Comparison of ENCODE assay signal across 1 fruit fly cellular context in the genomic region with DNA sequence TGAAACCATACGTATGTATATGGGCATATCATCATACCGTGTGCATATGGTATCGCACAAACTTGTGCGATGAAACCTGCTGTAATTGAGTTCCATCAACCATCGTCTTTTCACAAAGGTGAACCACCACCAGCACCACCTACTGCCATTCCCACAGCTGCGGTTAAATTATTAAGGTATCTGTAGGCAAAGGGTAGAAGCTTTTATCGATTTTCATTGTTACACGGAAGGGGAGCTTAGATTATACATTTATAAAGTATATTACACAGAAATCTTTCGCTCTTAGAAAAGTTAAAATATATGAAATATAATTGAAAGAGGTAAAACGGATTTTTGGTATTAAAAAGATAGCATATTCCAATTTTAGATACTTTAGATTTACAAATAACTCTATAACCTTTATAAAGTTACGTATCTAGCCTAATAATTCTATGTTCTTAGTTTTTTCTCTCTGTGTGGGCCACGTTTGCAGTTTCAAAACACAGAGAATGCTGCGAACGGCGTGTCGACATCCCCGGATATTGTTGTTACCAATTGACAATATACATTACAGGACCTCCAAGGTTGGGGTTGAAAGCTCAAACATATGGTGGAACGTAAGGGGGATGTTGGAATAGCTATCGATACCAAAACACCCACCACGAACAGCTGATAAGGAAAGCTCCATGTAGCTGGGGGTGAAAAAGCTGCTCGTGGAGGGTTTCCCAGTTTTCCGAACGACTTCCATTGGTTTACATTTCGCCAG.
A peak's percentile ranks its signal among the peaks of the same experiment; 100 is the strongest.
TF ChIP-seq lines count a peak whose summit lies in the region.

Gene CG6495, plus strand, starts transcription at position 695 of the 745 bp plus-strand sequence.

TF ChIP-seq in whole organism, embryonic, 481 proteins besides CTCF, POLR2A, EP300 and RAD21 (continued from another document and continues in another):
- TF ChIP-seq crc (GFP tag; optimal IDR thresholded peaks at IDR 0.05; lab: Kevin White, UChicago) = no peak
- no peak for TF ChIP-seq dan (GFP tag; IDR thresholded peaks at IDR 0.05; lab: Robert Waterston, UW)
- no peak for TF ChIP-seq Sox100B (GFP tag; optimal IDR thresholded peaks at IDR 0.05; lab: Kevin White, UChicago)
- TF ChIP-seq sob (GFP tag; IDR thresholded peaks at IDR 0.05; lab: Robert Waterston, UW) = no peak
- no peak for TF ChIP-seq cad (GFP tag; optimal IDR thresholded peaks at IDR 0.05; lab: Kevin White, UChicago)
- no peak for TF ChIP-seq CG4404 (GFP tag; IDR thresholded peaks at IDR 0.05; lab: Robert Waterston, UW)
- no peak for TF ChIP-seq CG18476 (GFP tag; optimal IDR thresholded peaks at IDR 0.05; lab: Kevin White, UChicago)
- TF ChIP-seq CHES-1-like (GFP tag; optimal IDR thresholded peaks at IDR 0.05; lab: Kevin White, UChicago) = no peak
- peak; percentile 64 for TF ChIP-seq CG12299 (tag; optimal IDR thresholded peaks at IDR 0.05; lab: Kevin White, UChicago)
- TF ChIP-seq CG30020 (tag; optimal IDR thresholded peaks at IDR 0.05; lab: Kevin White, UChicago) = no peak
- TF ChIP-seq vvl (GFP tag; IDR thresholded peaks at IDR 0.05; lab: Robert Waterston, UW) = peak; percentile 65
- no peak for TF ChIP-seq D19B (GFP tag; optimal IDR thresholded peaks at IDR 0.05; lab: Kevin White, UChicago)
- no peak for TF ChIP-seq pita (GFP tag; optimal IDR thresholded peaks at IDR 0.05; lab: Kevin White, UChicago)
- no peak for TF ChIP-seq jigr1 (GFP tag; IDR thresholded peaks at IDR 0.05; lab: Robert Waterston, UW)
- no peak for TF ChIP-seq inv (GFP tag; IDR thresholded peaks at IDR 0.05; lab: Robert Waterston, UW; ENCODE audit: partially characterized antibody)
- TF ChIP-seq Myb (GFP tag; optimal IDR thresholded peaks at IDR 0.05; lab: Kevin White, UChicago) = no peak
- TF ChIP-seq row (GFP tag; IDR thresholded peaks at IDR 0.05; lab: Robert Waterston, UW) = peak; percentile 76
- TF ChIP-seq ranshi (GFP tag; IDR thresholded peaks at IDR 0.05; lab: Robert Waterston, UW) = peak; percentile 35; the same call in 1 of the 2 replicates
- no peak for TF ChIP-seq CG34422 (GFP tag; IDR thresholded peaks at IDR 0.05; lab: Robert Waterston, UW)
- TF ChIP-seq YL-1 (GFP tag; optimal IDR thresholded peaks at IDR 0.05; lab: Kevin White, UChicago) = no peak
- TF ChIP-seq CkIIα-i1 (GFP tag; IDR thresholded peaks at IDR 0.05; lab: Robert Waterston, UW) = no peak
- TF ChIP-seq Nf-YC (tag; optimal IDR thresholded peaks at IDR 0.05; lab: Kevin White, UChicago) = peak; percentile 55
- TF ChIP-seq NFAT (GFP tag; IDR thresholded peaks at IDR 0.05; lab: Robert Waterston, UW) = no peak
- no peak for TF ChIP-seq fru (optimal IDR thresholded peaks at IDR 0.05; lab: Kevin White, UChicago)
- no peak for TF ChIP-seq Dfd (GFP tag; optimal IDR thresholded peaks at IDR 0.05; lab: Kevin White, UChicago)
- TF ChIP-seq esg (GFP tag; conservative IDR thresholded peaks at IDR 0.05; lab: Robert Waterston, UW) = peak; percentile 26; the same call in 1 of the 2 replicates
- no peak for TF ChIP-seq sr (GFP tag; IDR thresholded peaks at IDR 0.05; lab: Robert Waterston, UW)
- no peak for TF ChIP-seq CG14050 (GFP tag; IDR thresholded peaks at IDR 0.05; lab: Robert Waterston, UW)
- no peak for TF ChIP-seq Ravus (GFP tag; IDR thresholded peaks at IDR 0.05; lab: Robert Waterston, UW)
- no peak for TF ChIP-seq CG1024 (GFP tag; IDR thresholded peaks at IDR 0.05; lab: Robert Waterston, UW)
- TF ChIP-seq lbe (GFP tag; optimal IDR thresholded peaks at IDR 0.05; lab: Kevin White, UChicago) = no peak
- TF ChIP-seq CG12155 (GFP tag; optimal IDR thresholded peaks at IDR 0.05; lab: Kevin White, UChicago) = peak; percentile 26
- peak; percentile 5 for TF ChIP-seq Hr3 (GFP tag; optimal IDR thresholded peaks at IDR 0.05; lab: Kevin White, UChicago)
- TF ChIP-seq tll (GFP tag; optimal IDR thresholded peaks at IDR 0.05; lab: Kevin White, UChicago) = no peak
- TF ChIP-seq da (GFP tag; optimal IDR thresholded peaks at IDR 0.05; lab: Kevin White, UChicago) = no peak
- TF ChIP-seq en (GFP tag; optimal IDR thresholded peaks at IDR 0.05; lab: Kevin White, UChicago) = no peak
- no peak for TF ChIP-seq ham (GFP tag; IDR thresholded peaks at IDR 0.05; lab: Robert Waterston, UW)
- peak; percentile 53 for TF ChIP-seq CG3281 (GFP tag; optimal IDR thresholded peaks at IDR 0.05; lab: Kevin White, UChicago)
- TF ChIP-seq eyg (GFP tag; optimal IDR thresholded peaks at IDR 0.05; lab: Kevin White, UChicago) = no peak
- peak; percentile 80 for TF ChIP-seq lab (GFP tag; optimal IDR thresholded peaks at IDR 0.05; lab: Kevin White, UChicago)
- TF ChIP-seq CG18619 (GFP tag; optimal IDR thresholded peaks at IDR 0.05; lab: Kevin White, UChicago) = peak; percentile 25
- TF ChIP-seq CG33213 (GFP tag; optimal IDR thresholded peaks at IDR 0.05; lab: Kevin White, UChicago) = no peak
- no peak for TF ChIP-seq CG7357 (GFP tag; IDR thresholded peaks at IDR 0.05; lab: Robert Waterston, UW)
- TF ChIP-seq Scr (GFP tag; IDR thresholded peaks at IDR 0.05; lab: Robert Waterston, UW; ENCODE audit: partially characterized antibody) = no peak
- TF ChIP-seq Ptx1 (GFP tag; IDR thresholded peaks at IDR 0.05; lab: Robert Waterston, UW) = peak; percentile 53; the same call in 1 of the 2 replicates
- no peak for TF ChIP-seq CG3407 (GFP tag; optimal IDR thresholded peaks at IDR 0.05; lab: Kevin White, UChicago)
- TF ChIP-seq gro (GFP tag; optimal IDR thresholded peaks at IDR 0.05; lab: Kevin White, UChicago) = no peak
- no peak for TF ChIP-seq CG11560 (tag; IDR thresholded peaks at IDR 0.05; lab: Robert Waterston, UW)
- no peak for TF ChIP-seq CG14860 (GFP tag; IDR thresholded peaks at IDR 0.05; lab: Robert Waterston, UW; ENCODE audit: partially characterized antibody)
- no peak for TF ChIP-seq maf-S (GFP tag; optimal IDR thresholded peaks at IDR 0.05; lab: Kevin White, UChicago)
- TF ChIP-seq tup (GFP tag; optimal IDR thresholded peaks at IDR 0.05; lab: Kevin White, UChicago) = no peak
- TF ChIP-seq Hr51 (GFP tag; optimal IDR thresholded peaks at IDR 0.05; lab: Kevin White, UChicago) = peak in 1 of 2 experiments; percentile 75
- TF ChIP-seq NC2α (GFP tag; optimal IDR thresholded peaks at IDR 0.05; lab: Kevin White, UChicago) = no peak
- TF ChIP-seq gsb-n (tag; optimal IDR thresholded peaks at IDR 0.05; lab: Kevin White, UChicago) = no peak
- TF ChIP-seq CG12236 (GFP tag; optimal IDR thresholded peaks at IDR 0.05; lab: Kevin White, UChicago) = no peak
- no peak for TF ChIP-seq cg (GFP tag; optimal IDR thresholded peaks at IDR 0.05; lab: Kevin White, UChicago)
- TF ChIP-seq CG43689 (GFP tag; IDR thresholded peaks at IDR 0.05; lab: Robert Waterston, UW) = no peak
- no peak for TF ChIP-seq CG7786 (GFP tag; optimal IDR thresholded peaks at IDR 0.05; lab: Kevin White, UChicago)
- no peak for TF ChIP-seq CG18011 (GFP tag; optimal IDR thresholded peaks at IDR 0.05; lab: Kevin White, UChicago)
- peak; percentile 71 for TF ChIP-seq Meics (GFP tag; optimal IDR thresholded peaks at IDR 0.05; lab: Kevin White, UChicago)
- no peak for TF ChIP-seq Mes4 (GFP tag; optimal IDR thresholded peaks at IDR 0.05; lab: Kevin White, UChicago)
- no peak for TF ChIP-seq CG31224 (GFP tag; IDR thresholded peaks at IDR 0.05; lab: Robert Waterston, UW)
- TF ChIP-seq CG17802 (tag; optimal IDR thresholded peaks at IDR 0.05; lab: Kevin White, UChicago) = no peak
- no peak for TF ChIP-seq HLH54F (GFP tag; optimal IDR thresholded peaks at IDR 0.05; lab: Kevin White, UChicago)
- no peak for TF ChIP-seq HLHmδ (GFP tag; optimal IDR thresholded peaks at IDR 0.05; lab: Kevin White, UChicago)
- TF ChIP-seq fd96Cb (tag; optimal IDR thresholded peaks at IDR 0.05; lab: Kevin White, UChicago) = peak; percentile 47
- no peak for TF ChIP-seq CG6689 (GFP tag; IDR thresholded peaks at IDR 0.05; lab: Robert Waterston, UW)
- TF ChIP-seq dmrt11E (tag; optimal IDR thresholded peaks at IDR 0.05; lab: Kevin White, UChicago) = no peak
- TF ChIP-seq p53 (GFP tag; optimal IDR thresholded peaks at IDR 0.05; lab: Kevin White, UChicago) = no peak
- peak; percentile 45; the same call in 1 of the 2 replicates for TF ChIP-seq lmd (GFP tag; IDR thresholded peaks at IDR 0.05; lab: Robert Waterston, UW)
- peak; percentile 32 for TF ChIP-seq CG9817 (tag; optimal IDR thresholded peaks at IDR 0.05; lab: Kevin White, UChicago)
- peak; percentile 81 for TF ChIP-seq Fer1 (GFP tag; optimal IDR thresholded peaks at IDR 0.05; lab: Kevin White, UChicago)
- no peak for TF ChIP-seq nom (GFP tag; optimal IDR thresholded peaks at IDR 0.05; lab: Kevin White, UChicago)
- TF ChIP-seq ara (GFP tag; IDR thresholded peaks at IDR 0.05; lab: Robert Waterston, UW) = no peak
- TF ChIP-seq Rx (GFP tag; IDR thresholded peaks at IDR 0.05; lab: Robert Waterston, UW) = no peak
- no peak for TF ChIP-seq Hr78 (GFP tag; optimal IDR thresholded peaks at IDR 0.05; lab: Kevin White, UChicago)
- TF ChIP-seq CG4282 (GFP tag; optimal IDR thresholded peaks at IDR 0.05; lab: Kevin White, UChicago) = no peak
- TF ChIP-seq az2 (GFP tag; optimal IDR thresholded peaks at IDR 0.05; lab: Kevin White, UChicago) = peak; percentile 19
- TF ChIP-seq Stat92E (GFP tag; optimal IDR thresholded peaks at IDR 0.05; lab: Kevin White, UChicago) = no peak
- TF ChIP-seq Rfx (GFP tag; IDR thresholded peaks at IDR 0.05; lab: Robert Waterston, UW) = peak; percentile 54
- no peak for TF ChIP-seq CG13624 (GFP tag; optimal IDR thresholded peaks at IDR 0.05; lab: Kevin White, UChicago)
- TF ChIP-seq E2f2 (GFP tag; IDR thresholded peaks at IDR 0.05; lab: Robert Waterston, UW) = no peak
- TF ChIP-seq amos (GFP tag; IDR thresholded peaks at IDR 0.05; lab: Robert Waterston, UW; ENCODE audit: partially characterized antibody) = no peak
- TF ChIP-seq PHDP (tag; optimal IDR thresholded peaks at IDR 0.05; lab: Kevin White, UChicago) = peak; percentile 76
- no peak for TF ChIP-seq mirr (GFP tag; optimal IDR thresholded peaks at IDR 0.05; lab: Kevin White, UChicago)
- no peak for TF ChIP-seq CG13775 (GFP tag; optimal IDR thresholded peaks at IDR 0.05; lab: Kevin White, UChicago)
- TF ChIP-seq ems (GFP tag; optimal IDR thresholded peaks at IDR 0.05; lab: Kevin White, UChicago) = peak; percentile 5
- peak; percentile 71 for TF ChIP-seq CG13424 (tag; optimal IDR thresholded peaks at IDR 0.05; lab: Kevin White, UChicago)
- TF ChIP-seq CG8388 (GFP tag; optimal IDR thresholded peaks at IDR 0.05; lab: Kevin White, UChicago) = peak; percentile 57
- no peak for TF ChIP-seq CG9609 (GFP tag; optimal IDR thresholded peaks at IDR 0.05; lab: Kevin White, UChicago)
- no peak for TF ChIP-seq Hmx (GFP tag; optimal IDR thresholded peaks at IDR 0.05; lab: Kevin White, UChicago)
- TF ChIP-seq hkb (optimal IDR thresholded peaks at IDR 0.05; lab: Kevin White, UChicago) = no peak
- peak; percentile 62 for TF ChIP-seq hkb (GFP tag; IDR thresholded peaks at IDR 0.05; lab: Robert Waterston, UW)
- TF ChIP-seq peb (GFP tag; IDR thresholded peaks at IDR 0.05; lab: Robert Waterston, UW) = no peak
- no peak for TF ChIP-seq CG8359 (GFP tag; optimal IDR thresholded peaks at IDR 0.05; lab: Kevin White, UChicago; ENCODE audit: borderline replicate concordance)
- TF ChIP-seq zen2 (GFP tag; IDR thresholded peaks at IDR 0.05; lab: Robert Waterston, UW; ENCODE audit: partially characterized antibody) = no peak
- no peak for TF ChIP-seq Jarid2 (GFP tag; optimal IDR thresholded peaks at IDR 0.05; lab: Kevin White, UChicago)
- TF ChIP-seq jumu (GFP tag; optimal IDR thresholded peaks at IDR 0.05; lab: Kevin White, UChicago) = no peak
- TF ChIP-seq CG5953 (GFP tag; IDR thresholded peaks at IDR 0.05; lab: Robert Waterston, UW) = no peak
- no peak for TF ChIP-seq Hey (tag; optimal IDR thresholded peaks at IDR 0.05; lab: Kevin White, UChicago)
- no peak for TF ChIP-seq Atf3 (GFP tag; optimal IDR thresholded peaks at IDR 0.05; lab: Kevin White, UChicago)
- peak; percentile 69 for TF ChIP-seq Deaf1 (tag; optimal IDR thresholded peaks at IDR 0.05; lab: Kevin White, UChicago)
- TF ChIP-seq dmrt99B (tag; optimal IDR thresholded peaks at IDR 0.05; lab: Kevin White, UChicago) = peak; percentile 82
- no peak for TF ChIP-seq rib (GFP tag; IDR thresholded peaks at IDR 0.05; lab: Robert Waterston, UW)
- no peak for TF ChIP-seq her (GFP tag; optimal IDR thresholded peaks at IDR 0.05; lab: Kevin White, UChicago)
- no peak for TF ChIP-seq CG6654 (GFP tag; optimal IDR thresholded peaks at IDR 0.05; lab: Kevin White, UChicago)
- TF ChIP-seq ash1 (GFP tag; optimal IDR thresholded peaks at IDR 0.05; lab: Kevin White, UChicago) = no peak
- TF ChIP-seq CG18599 (GFP tag; optimal IDR thresholded peaks at IDR 0.05; lab: Kevin White, UChicago) = peak; percentile 86
- TF ChIP-seq bcd (GFP tag; optimal IDR thresholded peaks at IDR 0.05; lab: Kevin White, UChicago) = peak; percentile 44
- TF ChIP-seq dm (GFP tag; optimal IDR thresholded peaks at IDR 0.05; lab: Kevin White, UChicago) = no peak
- TF ChIP-seq gfzf (GFP tag; optimal IDR thresholded peaks at IDR 0.05; lab: Kevin White, UChicago) = no peak
- no peak for TF ChIP-seq nerfin-2 (GFP tag; IDR thresholded peaks at IDR 0.05; lab: Robert Waterston, UW; ENCODE audit: partially characterized antibody)
- TF ChIP-seq bowl (GFP tag; IDR thresholded peaks at IDR 0.05; lab: Robert Waterston, UW) = no peak
- peak; percentile 56; the same call in 1 of the 2 replicates for TF ChIP-seq CG32532 (GFP tag; IDR thresholded peaks at IDR 0.05; lab: Robert Waterston, UW)
- TF ChIP-seq Atf-2 (GFP tag; optimal IDR thresholded peaks at IDR 0.05; lab: Kevin White, UChicago) = no peak
- TF ChIP-seq CG14667 (GFP tag; IDR thresholded peaks at IDR 0.05; lab: Robert Waterston, UW) = 0 out of 2 replicates have a peak, but pooled peaks have one; percentile 11
- TF ChIP-seq CG10431 (GFP tag; optimal IDR thresholded peaks at IDR 0.05; lab: Kevin White, UChicago) = no peak
- no peak for TF ChIP-seq CG12104 (GFP tag; optimal IDR thresholded peaks at IDR 0.05; lab: Kevin White, UChicago)
- TF ChIP-seq ewg (GFP tag; optimal IDR thresholded peaks at IDR 0.05; lab: Kevin White, UChicago) = no peak
- peak in 1 of 3 experiments; percentile 18 for TF ChIP-seq lola (GFP tag; optimal IDR thresholded peaks at IDR 0.05; lab: Kevin White, UChicago)
- no peak for TF ChIP-seq Trl (optimal IDR thresholded peaks at IDR 0.05; lab: Kevin White, UChicago)
- TF ChIP-seq Trl (GFP tag; optimal IDR thresholded peaks at IDR 0.05; lab: Kevin White, UChicago) = no peak
- TF ChIP-seq CG4730 (GFP tag; IDR thresholded peaks at IDR 0.05; lab: Robert Waterston, UW) = no peak
- TF ChIP-seq pzg (GFP tag; optimal IDR thresholded peaks at IDR 0.05; lab: Kevin White, UChicago) = peak; percentile 19
- TF ChIP-seq gem (tag; optimal IDR thresholded peaks at IDR 0.05; lab: Kevin White, UChicago) = peak; percentile 80
- no peak for TF ChIP-seq Dip2 (GFP tag; IDR thresholded peaks at IDR 0.05; lab: Robert Waterston, UW)
- peak; percentile 61 for TF ChIP-seq slbo (GFP tag; IDR thresholded peaks at IDR 0.05; lab: Robert Waterston, UW)
